Worm (Caenorhabditis elegans): ENCODE results near the gene nhr-36.

The nhr-36 gene

ce11 chrV:9274127-9275042 lies 13.0 kb upstream of the nhr-36 start (continued):
- no peak for TF ChIP-seq nhr-237 (tag; optimal IDR thresholded peaks at IDR 0.05)
- TF ChIP-seq unc-30 (tag; optimal IDR thresholded peaks at IDR 0.05) = no peak
- no peak for TF ChIP-seq skn-1 (tag; optimal IDR thresholded peaks at IDR 0.05)
- TF ChIP-seq ceh-90 (tag; optimal IDR thresholded peaks at IDR 0.05) = no peak
- no peak for TF ChIP-seq sptf-1 (tag; optimal IDR thresholded peaks at IDR 0.05)
- no peak for TF ChIP-seq fos-1 (tag; optimal IDR thresholded peaks at IDR 0.05)
- TF ChIP-seq rnt-1 (tag; optimal IDR thresholded peaks at IDR 0.05) = peak; percentile 44
- peak; percentile 19 for TF ChIP-seq nhr-20 (tag; optimal IDR thresholded peaks at IDR 0.05)
- TF ChIP-seq ama-1 (optimal IDR thresholded peaks at IDR 0.05) = no peak
- no peak for TF ChIP-seq tlp-1 (tag; optimal IDR thresholded peaks at IDR 0.05)
- TF ChIP-seq nhr-12 (tag; optimal IDR thresholded peaks at IDR 0.05) = no peak
- no peak for TF ChIP-seq ztf-4 (tag; optimal IDR thresholded peaks at IDR 0.05)
- no peak for TF ChIP-seq nhr-76 (tag; optimal IDR thresholded peaks at IDR 0.05)
- TF ChIP-seq fkh-8 (tag; optimal IDR thresholded peaks at IDR 0.05) = peak; percentile 6
- no peak for TF ChIP-seq grh-1 (GFP tag; IDR thresholded peaks at IDR 0.05)
- TF ChIP-seq fkh-10 (GFP tag; optimal IDR thresholded peaks at IDR 0.05) = no peak
- no peak for TF ChIP-seq lsy-2 (tag; optimal IDR thresholded peaks at IDR 0.05)
- no peak for TF ChIP-seq zag-1 (tag; optimal IDR thresholded peaks at IDR 0.05)
- no peak for TF ChIP-seq zip-4 (GFP tag; optimal IDR thresholded peaks at IDR 0.05)
- no peak for TF ChIP-seq dpl-1 (GFP tag; optimal IDR thresholded peaks at IDR 0.05)
- no peak for TF ChIP-seq irx-1 (tag; optimal IDR thresholded peaks at IDR 0.05)
- no peak for TF ChIP-seq tbx-2 (tag; optimal IDR thresholded peaks at IDR 0.05)
- no peak for TF ChIP-seq mef-2 (tag; optimal IDR thresholded peaks at IDR 0.05)
- TF ChIP-seq lir-3 (tag; optimal IDR thresholded peaks at IDR 0.05; ENCODE audit: poor library complexity) = no peak
- TF ChIP-seq C34B4.2 (tag; optimal IDR thresholded peaks at IDR 0.05) = no peak
- peak; percentile 55 for TF ChIP-seq sox-4 (tag; optimal IDR thresholded peaks at IDR 0.05)
- no peak for TF ChIP-seq unc-86 (tag; optimal IDR thresholded peaks at IDR 0.05)
- TF ChIP-seq efl-1 (optimal IDR thresholded peaks at IDR 0.05) = no peak
- TF ChIP-seq efl-1 (GFP tag; optimal IDR thresholded peaks at IDR 0.05 in 1 of 2) = peak in 1 of 2 experiments; percentile 91
- no peak for TF ChIP-seq egl-27 (tag; optimal IDR thresholded peaks at IDR 0.05)
- TF ChIP-seq lin-14 (GFP tag; optimal IDR thresholded peaks at IDR 0.05) = peak; percentile 37
- TF ChIP-seq unc-62 (GFP tag; optimal IDR thresholded peaks at IDR 0.05) = no peak
- no peak for TF ChIP-seq isw-1 (GFP tag; IDR thresholded peaks at IDR 0.05)
- TF ChIP-seq hlh-4 (tag; optimal IDR thresholded peaks at IDR 0.05) = no peak
- no peak for TF ChIP-seq nhr-28 (tag; optimal IDR thresholded peaks at IDR 0.05)
- TF ChIP-seq ets-5 (GFP tag; IDR thresholded peaks at IDR 0.05) = no peak
- TF ChIP-seq aly-2 (tag; optimal IDR thresholded peaks at IDR 0.05) = no peak

DNA sequence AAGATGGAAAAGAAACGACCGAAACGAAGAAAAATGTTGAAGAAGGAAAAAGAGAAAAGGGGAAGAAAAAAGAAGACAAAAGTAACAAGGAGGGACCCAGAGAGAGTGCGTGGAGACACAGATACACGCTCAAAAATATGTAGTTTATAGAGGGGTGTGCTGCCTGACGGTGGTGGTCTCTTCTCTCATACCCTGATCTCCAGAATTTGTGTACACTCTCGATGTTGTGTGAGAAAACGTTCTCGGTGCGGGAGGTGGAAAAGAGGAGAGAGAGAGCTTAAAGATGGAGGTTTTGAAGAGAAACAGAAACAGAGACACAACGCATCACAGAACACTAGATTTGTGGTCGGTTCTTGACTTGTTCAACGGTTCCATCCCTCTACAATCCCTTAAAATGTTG lies 12.2 kb upstream of the nhr-36 start:
- TF ChIP-seq ceh-90 (tag; optimal IDR thresholded peaks at IDR 0.05) (no peak), ceh-63 (GFP tag; optimal IDR thresholded peaks at IDR 0.05) (no peak), Y116A8C.19 (tag; optimal IDR thresholded peaks at IDR 0.05; ENCODE audit: borderline replicate concordance) (no peak), nhr-28 (tag; optimal IDR thresholded peaks at IDR 0.05) (no peak), pag-3 (tag; optimal IDR thresholded peaks at IDR 0.05; ENCODE audit: borderline replicate concordance, insufficient read depth) (no peak), unc-98 (GFP tag; IDR thresholded peaks at IDR 0.05) (no peak), snpc-4 (tag; optimal IDR thresholded peaks at IDR 0.05) (peak; percentile 60), nhr-47 (tag; optimal IDR thresholded peaks at IDR 0.05) (peak; percentile 65), aha-1 (tag; optimal IDR thresholded peaks at IDR 0.05) (no peak), lin-13 (GFP tag; optimal IDR thresholded peaks at IDR 0.05) (peak; percentile 9), irx-1 (tag; optimal IDR thresholded peaks at IDR 0.05) (peak; percentile 39), efl-1 (optimal IDR thresholded peaks at IDR 0.05) (peak; percentile 48 to 70), efl-1 (GFP tag; optimal IDR thresholded peaks at IDR 0.05 in 1 of 2) (peak; percentile 35 to 69), nhr-76 (tag; optimal IDR thresholded peaks at IDR 0.05) (no peak), grh-1 (GFP tag; IDR thresholded peaks at IDR 0.05) (no peak), xbp-1 (tag; optimal IDR thresholded peaks at IDR 0.05) (peak; percentile 54), hpl-2 (GFP tag; optimal IDR thresholded peaks at IDR 0.05) (no peak), tlp-1 (tag; optimal IDR thresholded peaks at IDR 0.05) (no peak), C04F5.9 (tag; optimal IDR thresholded peaks at IDR 0.05) (no peak), mab-9 (GFP tag; IDR thresholded peaks at IDR 0.05) (no peak), lin-14 (GFP tag; optimal IDR thresholded peaks at IDR 0.05) (peak; percentile 98), C34B4.2 (tag; optimal IDR thresholded peaks at IDR 0.05) (no peak), zag-1 (tag; optimal IDR thresholded peaks at IDR 0.05) (no peak), elt-3 (tag; optimal IDR thresholded peaks at IDR 0.05) (peak in 1 of 6 experiments; percentile 48), lir-3 (tag; optimal IDR thresholded peaks at IDR 0.05; ENCODE audit: poor library complexity) (no peak), nhr-11 (tag; optimal IDR thresholded peaks at IDR 0.05) (no peak)
